Fruit fly (Drosophila melanogaster) whole organism, wandering third instar larva: ENCODE results near the gene CG43731.

ENCODE experiments used
- CrebA ChIP-seq: fragments of 200-800 bp; sonication (Bioruptor generic); optimal IDR thresholded peaks from 2 replicates; lab custom pipeline; 2016; ENCODE audit warnings: missing biosample characterization, mild to moderate bottlenecking, missing genetic modification characterization, borderline replicate concordance
- HLH106 ChIP-seq: fragments of 200-800 bp; optimal IDR thresholded peaks from 3 replicates; lab custom pipeline; 2019; ENCODE audit warnings: missing biosample characterization, mild to moderate bottlenecking, missing genetic modification characterization, moderate library complexity
- Hr78 ChIP-seq: fragments of >200 bp; optimal IDR thresholded peaks from 2 replicates; lab custom pipeline; 2017; ENCODE audit warnings: missing biosample characterization, missing genetic modification characterization
- Jra ChIP-seq: sonication (Bioruptor generic); optimal IDR thresholded peaks from 2 replicates; lab custom pipeline; 2016; ENCODE audit warnings: missing biosample characterization, missing genetic modification characterization
- Myc ChIP-seq: fragments of >200 bp; optimal IDR thresholded peaks from 2 replicates; lab custom pipeline; 2017
- OdsH ChIP-seq: fragments of 200-800 bp; sonication (Bioruptor generic); optimal IDR thresholded peaks from 2 replicates; lab custom pipeline; 2016; ENCODE audit warnings: missing biosample characterization, mild to moderate bottlenecking, missing genetic modification characterization
- brk ChIP-seq: fragments of 200-800 bp; sonication (Bioruptor generic); optimal IDR thresholded peaks from 2 replicates; lab custom pipeline; 2016; ENCODE audit warnings: missing biosample characterization, mild to moderate bottlenecking, missing genetic modification characterization
- dmrt93B ChIP-seq: fragments of 200-800 bp; sonication (Bioruptor generic); optimal IDR thresholded peaks from 2 replicates; lab custom pipeline; 2018; ENCODE audit warnings: missing biosample characterization, mild to moderate bottlenecking, missing genetic modification characterization
- dsf ChIP-seq: sonication (Bioruptor generic); optimal IDR thresholded peaks from 2 replicates; lab custom pipeline; 2016; ENCODE audit warnings: missing biosample characterization, missing genetic modification characterization, borderline replicate concordance
- fru ChIP-seq: fragments of 200-800 bp; sonication (Bioruptor generic); optimal IDR thresholded peaks from 3 replicates; lab custom pipeline; 2016; ENCODE audit warnings: missing biosample characterization, mild to moderate bottlenecking, missing genetic modification characterization
- psq ChIP-seq: fragments of 200-800 bp; sonication (Bioruptor generic); optimal IDR thresholded peaks from 3 replicates; lab custom pipeline; 2017; ENCODE audit warnings: missing biosample characterization, mild to moderate bottlenecking, missing genetic modification characterization, moderate library complexity
- tai ChIP-seq: sonication (Bioruptor generic); optimal IDR thresholded peaks from 2 replicates; lab custom pipeline; 2016; ENCODE audit warnings: missing biosample characterization, missing genetic modification characterization
- usp ChIP-seq: fragments of >200 bp; optimal IDR thresholded peaks from 2 replicates; lab custom pipeline; 2017; ENCODE audit warnings: missing biosample characterization, missing genetic modification characterization

DNA sequence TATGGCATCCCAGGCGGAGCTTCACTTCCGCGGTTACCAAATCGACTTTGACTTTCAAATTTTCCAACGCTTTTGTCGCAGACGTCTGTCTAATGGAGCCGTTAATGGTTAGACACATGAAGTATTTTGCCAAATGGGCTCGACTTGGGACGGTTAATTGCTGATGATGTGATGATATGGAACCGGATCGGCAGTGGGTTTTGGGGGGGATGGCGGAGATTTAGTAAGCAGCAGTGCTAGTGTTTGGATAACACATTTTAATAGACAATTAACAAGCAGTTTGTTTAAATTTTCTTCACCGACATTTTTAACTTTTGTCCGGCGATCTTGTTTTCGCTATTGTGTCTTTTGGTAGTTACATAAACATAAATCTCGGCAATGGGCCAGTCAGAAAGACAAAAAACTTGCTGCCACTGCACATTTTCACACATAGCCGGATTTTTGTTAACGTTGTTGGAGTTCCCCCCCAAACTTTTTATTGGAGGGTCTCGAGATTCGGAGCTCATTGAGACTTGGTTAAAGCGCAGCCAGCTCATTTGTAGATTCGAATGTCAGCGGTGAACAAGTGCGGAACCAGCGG, 7.9 kb downstream of the CG43731 start, which contains the start of gene amd:
- no peak for TF ChIP-seq HLH106 (tag; lab: Kevin White, UChicago)
- TF ChIP-seq Myc (lab: Kevin White, UChicago) = no peak
- no peak for TF ChIP-seq OdsH (GFP tag; lab: Kevin White, UChicago)
- TF ChIP-seq Jra (GFP tag; lab: Kevin White, UChicago) = no peak
- TF ChIP-seq dsf (GFP tag; lab: Kevin White, UChicago) = no peak
- no peak for TF ChIP-seq dmrt93B (GFP tag; lab: Kevin White, UChicago)
- TF ChIP-seq tai = no peak
- TF ChIP-seq Hr78 (GFP tag; lab: Kevin White, UChicago) = no peak
- TF ChIP-seq psq = no peak
- no peak for TF ChIP-seq CrebA (GFP tag; lab: Kevin White, UChicago)
- no peak for TF ChIP-seq brk (GFP tag; lab: Kevin White, UChicago)
- TF ChIP-seq fru (GFP tag; lab: Kevin White, UChicago) = no peak
- TF ChIP-seq usp (GFP tag; lab: Kevin White, UChicago) = no peak
